Fruit fly (Drosophila melanogaster): ENCODE results near the gene smog.

DNA sequence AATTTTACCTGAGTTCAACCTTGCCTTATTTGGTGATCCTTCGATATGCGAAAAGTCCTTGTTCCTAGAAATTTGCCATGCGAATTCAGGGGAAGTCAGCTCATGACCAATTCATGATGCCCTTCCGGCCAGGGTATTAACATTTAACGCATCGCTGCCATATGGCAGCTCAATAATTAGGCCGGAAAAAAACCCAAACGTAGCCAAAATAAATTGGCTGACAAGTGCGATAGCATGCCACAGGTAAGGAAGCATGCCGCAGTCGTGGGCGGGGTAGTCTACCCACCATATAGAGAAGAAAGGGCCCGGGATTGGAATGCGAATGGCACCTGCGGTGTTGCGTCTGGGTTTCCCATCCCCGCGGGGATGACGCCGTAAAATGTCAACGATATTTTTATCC, 28.9 kb upstream of the smog start:
- TF ChIP-seq CG11456 (GFP tag; IDR thresholded peaks at IDR 0.05), result no peak
- no peak for TF ChIP-seq CG15073 (GFP tag; optimal IDR thresholded peaks at IDR 0.05)
- no peak for TF ChIP-seq Mes4 (GFP tag; optimal IDR thresholded peaks at IDR 0.05)
- TF ChIP-seq CG8924 (tag; optimal IDR thresholded peaks at IDR 0.05), result no peak
- TF ChIP-seq Med (GFP tag), result no peak
- no peak for TF ChIP-seq CG6654 (GFP tag; optimal IDR thresholded peaks at IDR 0.05)
